Fruit fly (Drosophila melanogaster): ENCODE data around the gene CG12576.

CG12576 gene

dm6 chrX:22449191-22449787, 32.9 kb downstream of the CG12576 start, which contains the start of the genes CG14615 and tilB (continued):
- TF ChIP-seq BEAF-32 (GFP tag; optimal IDR thresholded peaks at IDR 0.05) (peak; percentile 25), kni (GFP tag; optimal IDR thresholded peaks at IDR 0.05) (no peak), otp (GFP tag; IDR thresholded peaks at IDR 0.05) (no peak), Blimp-1 (GFP tag; optimal IDR thresholded peaks at IDR 0.05) (no peak), CG6791 (GFP tag; IDR thresholded peaks at IDR 0.05; ENCODE audit: partially characterized antibody) (no peak), CG30020 (tag; optimal IDR thresholded peaks at IDR 0.05) (peak; percentile 4), Oaz (GFP tag; IDR thresholded peaks at IDR 0.05) (0 out of 2 replicates have a peak, but pooled peaks have one; percentile 40), CG10267 (tag; optimal IDR thresholded peaks at IDR 0.05) (no peak), CG2678 (tag; optimal IDR thresholded peaks at IDR 0.05) (no peak), Ravus (GFP tag; IDR thresholded peaks at IDR 0.05) (no peak), E2f2 (GFP tag; IDR thresholded peaks at IDR 0.05) (no peak), Hr78 (GFP tag; optimal IDR thresholded peaks at IDR 0.05) (no peak), Doc2 (GFP tag; IDR thresholded peaks at IDR 0.05) (no peak), bab2 (GFP tag; optimal IDR thresholded peaks at IDR 0.05) (peak; percentile 16), tx (GFP tag; optimal IDR thresholded peaks at IDR 0.05) (no peak), Nf-YC (tag; optimal IDR thresholded peaks at IDR 0.05) (peak; percentile 20), btn (GFP tag; optimal IDR thresholded peaks at IDR 0.05) (no peak), sr (GFP tag; IDR thresholded peaks at IDR 0.05) (no peak), CG32532 (GFP tag; IDR thresholded peaks at IDR 0.05) (peak; percentile 58), CG3407 (GFP tag; optimal IDR thresholded peaks at IDR 0.05) (no peak), maf-S (GFP tag; optimal IDR thresholded peaks at IDR 0.05) (no peak), Deaf1 (tag; optimal IDR thresholded peaks at IDR 0.05) (no peak), Hmx (GFP tag; optimal IDR thresholded peaks at IDR 0.05) (no peak), CG11560 (tag; IDR thresholded peaks at IDR 0.05) (no peak), CG9609 (GFP tag; optimal IDR thresholded peaks at IDR 0.05) (no peak)

dm6 chrX:22443954-22444910, 37.9 kb downstream of the CG12576 start, which contains the start of gene CG14621:
Gene CG14621, plus strand, starts transcription at chrX:22444227.
- TF ChIP-seq kni (GFP tag; optimal IDR thresholded peaks at IDR 0.05) (no peak), CG3726 (GFP tag; IDR thresholded peaks at IDR 0.05) (no peak), CG6813 (GFP tag; optimal IDR thresholded peaks at IDR 0.05) (no peak), Tbp (GFP tag; optimal IDR thresholded peaks at IDR 0.05) (no peak), Mad (GFP tag; optimal IDR thresholded peaks at IDR 0.05) (no peak), PHDP (tag; optimal IDR thresholded peaks at IDR 0.05) (no peak), CG12299 (tag; optimal IDR thresholded peaks at IDR 0.05) (no peak), Aef1 (GFP tag; IDR thresholded peaks at IDR 0.05) (no peak), fru (optimal IDR thresholded peaks at IDR 0.05) (no peak), B-H1 (GFP tag; IDR thresholded peaks at IDR 0.05) (no peak), wor (GFP tag; IDR thresholded peaks at IDR 0.05) (no peak), cg (GFP tag; optimal IDR thresholded peaks at IDR 0.05) (no peak), Scr (GFP tag; IDR thresholded peaks at IDR 0.05; ENCODE audit: partially characterized antibody) (peak; percentile 47; the same call in 1 of the 2 replicates), nerfin-2 (GFP tag; IDR thresholded peaks at IDR 0.05; ENCODE audit: partially characterized antibody) (no peak), Dref (GFP tag; IDR thresholded peaks at IDR 0.05) (peak; percentile 33), bab2 (GFP tag; optimal IDR thresholded peaks at IDR 0.05) (no peak), CoRest (tag; optimal IDR thresholded peaks at IDR 0.05) (peak; percentile 12), CG15696 (tag; optimal IDR thresholded peaks at IDR 0.05) (peak; percentile 41), CG16779 (GFP tag; IDR thresholded peaks at IDR 0.05) (no peak), eve (GFP tag; optimal IDR thresholded peaks at IDR 0.05) (no peak), schlank (tag; optimal IDR thresholded peaks at IDR 0.05) (no peak), CG17361 (GFP tag; IDR thresholded peaks at IDR 0.05) (0 out of 3 replicates have a peak, but pooled peaks have one; percentile 19), CG17568 (GFP tag; optimal IDR thresholded peaks at IDR 0.05) (no peak), danr (GFP tag; IDR thresholded peaks at IDR 0.05) (no peak), grau (tag; optimal IDR thresholded peaks at IDR 0.05) (no peak)

Measured in whole organism, embryonic.